Worm (Caenorhabditis elegans) whole organism, mixed stage, embryonic: ENCODE data around the gene srd-39.

Experiments used
- M03D4.4 ChIP-seq: sonication (generic microtip); optimal IDR thresholded peaks from 2 replicates; lab custom pipeline; 2017; ENCODE audit warnings: mild to moderate bottlenecking, missing genetic modification characterization, missing compliant biosample characterization
- bed-3 ChIP-seq: fragments of 200-800 bp; sonication (Bioruptor generic); optimal IDR thresholded peaks from 3 replicates; lab custom pipeline; 2018; ENCODE audit warnings: mild to moderate bottlenecking, missing genetic modification characterization, moderate library complexity, missing compliant biosample characterization
- blmp-1 ChIP-seq: fragments of 150-350 bp; optimal IDR thresholded peaks from 2 replicates; lab custom pipeline; 2014; ENCODE audit warnings: missing biosample characterization, missing genetic modification characterization
- ceh-83 ChIP-seq: fragments of 200-800 bp; sonication (Bioruptor generic); optimal IDR thresholded peaks from 2 replicates; lab custom pipeline; 2018; ENCODE audit warnings: mild to moderate bottlenecking, missing genetic modification characterization, missing compliant biosample characterization
- ces-1 ChIP-seq: fragments of 150-350 bp; optimal IDR thresholded peaks from 2 replicates; lab custom pipeline; 2014; ENCODE audit warnings: missing biosample characterization, missing genetic modification reagents, missing genetic modification characterization
- elt-3 ChIP-seq: fragments of 150-350 bp; optimal IDR thresholded peaks from 2 replicates; lab custom pipeline; 2014; ENCODE audit warnings: missing biosample characterization, missing genetic modification characterization
- flh-1 ChIP-seq: fragments of 200-800 bp; sonication (Bioruptor generic); optimal IDR thresholded peaks from 2 replicates; lab custom pipeline; 2018; ENCODE audit warnings: mild to moderate bottlenecking, missing genetic modification characterization, moderate library complexity, missing compliant biosample characterization
- ham-2 ChIP-seq: fragments of 200-800 bp; sonication (Bioruptor generic); optimal IDR thresholded peaks from 2 replicates; lab custom pipeline; 2018; ENCODE audit warnings: mild to moderate bottlenecking, missing genetic modification characterization, missing compliant biosample characterization
- lin-13 ChIP-seq: fragments of 150-350 bp; optimal IDR thresholded peaks from 2 replicates; lab custom pipeline; 2014; ENCODE audit warnings: missing biosample characterization, missing genetic modification characterization
- lin-32 ChIP-seq: fragments of 200-800 bp; sonication (Bioruptor generic); optimal IDR thresholded peaks from 2 replicates; lab custom pipeline; 2018; ENCODE audit warnings: mild to moderate bottlenecking, missing genetic modification characterization, missing compliant biosample characterization
- lsy-2 ChIP-seq: fragments of 150-350 bp; optimal IDR thresholded peaks from 2 replicates; lab custom pipeline; 2014; ENCODE audit warnings: missing biosample characterization, missing genetic modification characterization
- mab-5 ChIP-seq: fragments of 150-350 bp; optimal IDR thresholded peaks from 2 replicates; lab custom pipeline; 2014; ENCODE audit warnings: missing biosample characterization, missing genetic modification characterization
- mep-1 ChIP-seq: fragments of 150-350 bp; optimal IDR thresholded peaks from 2 replicates; lab custom pipeline; 2017; ENCODE audit warnings: missing biosample characterization, missing genetic modification reagents, missing genetic modification characterization, inconsistent platforms
- mls-2 ChIP-seq: sonication (generic microtip); optimal IDR thresholded peaks from 2 replicates; lab custom pipeline; 2016; ENCODE audit warnings: mild to moderate bottlenecking, missing genetic modification characterization, moderate library complexity, missing compliant biosample characterization
- nhr-12 ChIP-seq: fragments of 150-350 bp; optimal IDR thresholded peaks from 2 replicates; lab custom pipeline; 2014; ENCODE audit warnings: missing biosample characterization, missing genetic modification characterization
- nhr-2 ChIP-seq: fragments of 150-350 bp; optimal IDR thresholded peaks from 2 replicates; lab custom pipeline; 2014; ENCODE audit warnings: missing biosample characterization, missing genetic modification characterization
- nhr-237 ChIP-seq: fragments of 150-350 bp; optimal IDR thresholded peaks from 2 replicates; lab custom pipeline; 2014; ENCODE audit warnings: missing biosample characterization, missing genetic modification characterization
- nhr-28 ChIP-seq: fragments of 150-350 bp; optimal IDR thresholded peaks from 2 replicates; lab custom pipeline; 2014; ENCODE audit warnings: missing biosample characterization, missing genetic modification characterization
- nhr-76 ChIP-seq: sonication (generic microtip); optimal IDR thresholded peaks from 2 replicates; lab custom pipeline; 2017; ENCODE audit warnings: missing biosample characterization, missing genetic modification characterization
- pha-4 ChIP-seq: fragments of 150-350 bp; optimal IDR thresholded peaks from 2 replicates; lab custom pipeline; 2018; ENCODE audit warnings: missing biosample characterization, missing genetic modification reagents, missing genetic modification characterization
- sem-2 ChIP-seq: fragments of 200-800 bp; sonication (Bioruptor generic); optimal IDR thresholded peaks from 2 replicates; lab custom pipeline; 2018; ENCODE audit warnings: mild to moderate bottlenecking, missing genetic modification characterization, missing compliant biosample characterization
- snpc-4 ChIP-seq: fragments of 150-350 bp; optimal IDR thresholded peaks from 2 replicates; lab custom pipeline; 2014; ENCODE audit warnings: missing biosample characterization, missing genetic modification characterization
- sptf-1 ChIP-seq: sonication (generic microtip); optimal IDR thresholded peaks from 2 replicates; lab custom pipeline; 2017; ENCODE audit warnings: mild to moderate bottlenecking, missing genetic modification characterization, moderate library complexity, missing compliant biosample characterization
- tbx-8 ChIP-seq: fragments of 200-800 bp; sonication (Bioruptor generic); optimal IDR thresholded peaks from 2 replicates; lab custom pipeline; 2018; ENCODE audit warnings: mild to moderate bottlenecking, missing genetic modification characterization, moderate library complexity, missing compliant biosample characterization
- unc-120 ChIP-seq: sonication (generic microtip); optimal IDR thresholded peaks from 2 replicates; lab custom pipeline; 2017; ENCODE audit warnings: missing genetic modification characterization, missing compliant biosample characterization; ENCODE audit not compliant: poor library complexity, severe bottlenecking
- unc-39 ChIP-seq: fragments of 150-350 bp; optimal IDR thresholded peaks from 2 replicates; lab custom pipeline; 2014; ENCODE audit warnings: missing biosample characterization, missing genetic modification characterization
- unc-62 ChIP-seq: fragments of 150-350 bp; optimal IDR thresholded peaks from 2 replicates; lab custom pipeline; 2014; ENCODE audit warnings: missing biosample characterization, missing genetic modification reagents, missing genetic modification characterization
- zip-8 ChIP-seq: fragments of 150-350 bp; optimal IDR thresholded peaks from 2 replicates; lab custom pipeline; 2014; ENCODE audit warnings: missing biosample characterization, missing genetic modification characterization
- ztf-11 ChIP-seq: fragments of 150-350 bp; optimal IDR thresholded peaks from 2 replicates; lab custom pipeline; 2014; ENCODE audit warnings: missing biosample characterization, missing genetic modification characterization

Gene srd-39

DNA sequence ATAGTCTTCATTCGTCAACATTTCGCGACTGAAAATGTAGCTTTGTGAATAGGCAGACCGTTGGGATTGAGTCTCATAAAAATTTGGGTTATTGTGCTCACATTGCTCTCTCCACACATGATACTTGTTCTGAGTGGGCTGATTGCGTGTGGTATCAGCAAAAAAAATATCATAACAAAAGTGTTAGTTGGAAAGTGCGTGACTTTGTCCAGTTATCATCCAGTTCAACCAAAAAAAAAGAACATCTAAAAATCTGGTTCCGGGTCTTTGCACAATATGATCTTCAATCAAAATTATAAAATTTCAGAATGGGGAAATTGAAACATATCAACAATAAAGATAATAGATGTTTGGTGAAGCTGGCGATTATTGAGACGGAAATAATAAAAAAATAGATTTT, at the start of gene srd-39:
Gene srd-39, minus strand, starts transcription at position 101 of the 400 bp plus-strand sequence.
- no peak for TF ChIP-seq ham-2 (GFP tag; lab: Kevin White, UChicago)
- TF ChIP-seq ztf-11 (tag; lab: Kevin White, UChicago), result no peak
- no peak for TF ChIP-seq bed-3
- TF ChIP-seq mab-5 (tag; lab: Kevin White, UChicago), result no peak
- TF ChIP-seq blmp-1 (tag; lab: Kevin White, UChicago), result no peak
- no peak for TF ChIP-seq nhr-237 (tag; lab: Kevin White, UChicago)
- TF ChIP-seq zip-8, result no peak
- no peak for TF ChIP-seq ceh-83 (GFP tag; lab: Kevin White, UChicago)

DNA sequence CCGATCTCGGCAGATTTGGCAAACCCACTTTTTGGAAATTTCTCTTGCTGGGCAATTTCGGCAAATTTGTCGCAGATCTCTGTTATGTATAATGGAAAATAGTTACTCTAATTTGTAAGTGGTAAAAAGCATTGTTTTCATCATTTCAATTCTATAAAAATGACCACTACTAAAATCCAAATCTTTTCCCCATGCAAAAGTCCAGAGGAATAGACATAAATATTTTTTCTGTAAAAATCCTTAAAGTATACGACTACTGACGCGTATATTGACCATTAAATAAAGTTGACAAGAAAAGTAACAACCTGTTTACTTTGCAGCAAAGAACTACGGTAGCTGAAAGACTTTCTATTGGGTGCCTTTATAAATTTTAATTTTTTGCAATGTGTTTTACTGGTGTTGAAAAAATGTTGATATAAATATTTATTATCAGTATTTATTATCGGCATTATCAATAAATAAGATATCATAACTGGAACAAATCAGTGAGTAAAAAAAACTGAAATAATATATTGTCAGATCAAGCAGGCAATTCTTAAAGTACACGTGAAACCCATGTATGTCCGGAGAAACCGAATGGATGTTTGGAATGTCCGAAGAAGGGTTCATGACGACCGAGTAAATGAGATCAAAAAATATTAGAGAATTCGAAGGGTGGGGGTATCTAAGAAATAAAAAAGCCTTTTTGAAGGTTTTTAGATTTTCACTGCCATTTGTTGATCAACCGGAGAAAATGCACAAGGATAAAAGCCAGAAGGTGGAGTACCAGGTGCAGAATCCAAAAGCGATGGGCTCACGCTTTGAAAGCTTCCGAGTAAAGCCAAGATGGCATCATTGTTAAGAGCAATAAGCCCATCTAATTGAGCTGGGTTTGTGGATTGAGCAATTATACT, 49.1 kb upstream of the srd-39 start:
- no peak for TF ChIP-seq unc-120 (tag; lab: Kevin White, UChicago)
- no peak for TF ChIP-seq nhr-76 (tag; lab: Kevin White, UChicago)
- no peak for TF ChIP-seq bed-3
- TF ChIP-seq unc-62 (GFP tag; lab: Kevin White, UChicago), result no peak
- TF ChIP-seq lin-32 (GFP tag; lab: Kevin White, UChicago), result no peak
- no peak for TF ChIP-seq mls-2 (tag; lab: Kevin White, UChicago)
- no peak for TF ChIP-seq nhr-237 (tag; lab: Kevin White, UChicago)
- no peak for TF ChIP-seq lin-13 (tag; lab: Kevin White, UChicago)
- no peak for TF ChIP-seq M03D4.4 (tag; lab: Kevin White, UChicago)
- TF ChIP-seq blmp-1 (tag; lab: Kevin White, UChicago), result no peak
- no peak for TF ChIP-seq flh-1 (GFP tag; lab: Kevin White, UChicago)
- no peak for TF ChIP-seq pha-4 (tag; lab: Kevin White, UChicago)
- no peak for TF ChIP-seq snpc-4 (tag; lab: Kevin White, UChicago)
- no peak for TF ChIP-seq nhr-12
- no peak for TF ChIP-seq tbx-8
- no peak for TF ChIP-seq zip-8
- TF ChIP-seq ztf-11 (tag; lab: Kevin White, UChicago), result no peak
- TF ChIP-seq, all 35 proteins: peak for 0

DNA sequence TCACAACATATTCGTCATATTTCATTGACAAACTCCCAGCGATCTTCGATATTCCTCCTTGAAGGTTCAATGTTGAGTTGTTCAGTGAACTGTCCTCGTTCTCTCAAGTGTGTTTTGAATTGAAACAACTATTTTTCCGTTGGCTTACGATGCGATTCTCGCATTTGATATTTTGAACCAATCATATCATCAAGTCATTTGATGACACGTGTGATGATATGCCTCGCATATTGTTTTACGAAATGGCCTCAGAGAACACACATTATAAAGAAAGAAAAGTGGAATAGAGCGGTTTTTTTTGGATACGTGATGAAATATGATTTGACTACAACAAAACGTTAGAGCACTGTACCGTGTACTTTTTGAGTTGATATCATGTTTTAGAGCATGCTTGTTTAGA, 48.0 kb upstream of the srd-39 start:
- no peak for TF ChIP-seq lin-13 (tag; lab: Kevin White, UChicago)
- TF ChIP-seq, all 35 proteins: peak for 0

DNA sequence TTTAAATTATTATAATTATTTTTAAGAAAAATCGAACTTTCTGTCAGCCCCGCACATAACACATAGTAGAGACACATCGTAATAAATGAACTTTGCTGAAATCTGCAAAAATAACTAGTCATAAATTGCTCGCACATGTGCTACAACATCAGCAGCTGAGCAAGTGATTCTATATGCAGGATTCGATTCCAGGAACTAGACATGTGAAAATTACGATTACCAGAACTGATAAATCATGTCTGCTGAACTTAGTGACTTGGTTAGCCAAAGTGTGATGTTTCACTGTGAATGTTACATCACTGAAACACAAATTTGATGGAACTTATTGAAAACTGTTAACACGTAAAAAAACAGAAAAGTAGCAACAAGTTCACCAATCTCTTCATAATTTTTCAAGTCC, 46.8 kb upstream of the srd-39 start:
- TF ChIP-seq mab-5 (tag; lab: Kevin White, UChicago), result no peak
- no peak for TF ChIP-seq lsy-2 (tag; lab: Kevin White, UChicago)
- no peak for TF ChIP-seq snpc-4 (tag; lab: Kevin White, UChicago)
- TF ChIP-seq nhr-12, result no peak
- TF ChIP-seq bed-3, result no peak
- TF ChIP-seq unc-62 (GFP tag; lab: Kevin White, UChicago), result no peak
- TF ChIP-seq M03D4.4 (tag; lab: Kevin White, UChicago), result no peak
- TF ChIP-seq sem-2 (GFP tag; lab: Kevin White, UChicago), result no peak
- TF ChIP-seq nhr-2 (tag; lab: Kevin White, UChicago), result no peak
- TF ChIP-seq mep-1 (tag; lab: Kevin White, UChicago), result no peak
- TF ChIP-seq sptf-1 (tag; lab: Kevin White, UChicago), result no peak
- no peak for TF ChIP-seq tbx-8
- TF ChIP-seq, all 35 proteins: peak for 0

DNA sequence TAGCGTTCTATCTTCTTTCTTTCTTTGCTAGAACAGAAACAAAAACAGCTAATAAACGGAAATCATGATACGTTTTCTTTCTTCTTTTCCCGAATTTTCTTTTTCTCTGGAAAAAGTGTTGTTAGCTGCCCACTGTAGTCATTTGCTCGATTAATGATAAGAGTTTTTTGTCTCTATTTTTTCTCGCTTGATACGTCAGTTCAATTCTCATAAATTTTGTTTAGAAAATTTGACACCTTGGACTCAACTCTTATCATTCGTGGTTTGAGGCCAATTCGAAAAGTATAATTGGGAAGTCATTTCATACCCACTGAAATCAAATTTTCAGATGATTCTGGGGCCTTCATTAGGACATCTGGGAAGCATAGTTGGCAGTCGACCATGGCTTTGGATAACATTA, 41.5 kb upstream of the srd-39 start:
- TF ChIP-seq unc-39 (tag; lab: Kevin White, UChicago) (no peak), unc-120 (tag; lab: Kevin White, UChicago) (no peak), ces-1 (GFP tag; lab: Kevin White, UChicago) (no peak), unc-62 (GFP tag; lab: Kevin White, UChicago) (no peak), zip-8 (no peak), nhr-12 (no peak), flh-1 (GFP tag; lab: Kevin White, UChicago) (no peak), nhr-28 (tag; lab: Kevin White, UChicago) (no peak), bed-3 (no peak), elt-3 (tag; lab: Kevin White, UChicago) (no peak), mls-2 (tag; lab: Kevin White, UChicago) (no peak), blmp-1 (tag; lab: Kevin White, UChicago) (no peak), mep-1 (tag; lab: Kevin White, UChicago) (no peak)
- TF ChIP-seq, all 35 proteins: peak for 0
